Fruit fly (Drosophila melanogaster) whole organism, embryonic: ENCODE measurements around the gene mil.

Experiments
- Adf1 ChIP-seq: fragments of 200-800 bp; sonication (Bioruptor generic); IDR thresholded peaks from 2 replicates; pipeline ENCODE4 v1.3.6; 2022; ENCODE audit warnings: missing biosample characterization, missing genetic modification characterization
- Asciz ChIP-seq: fragments of 200-800 bp; sonication (Bioruptor generic); optimal IDR thresholded peaks from 2 replicates; lab custom pipeline; 2017; ENCODE audit warnings: missing biosample characterization, mild to moderate bottlenecking, missing genetic modification characterization, missing genetic modification reagents
- B-H1 ChIP-seq: fragments of 200-800 bp; sonication (Bioruptor generic); IDR thresholded peaks from 3 replicates; pipeline ENCODE4 v1.3.6; 2022; ENCODE audit warnings: missing biosample characterization, missing genetic modification characterization
- Bteb2 ChIP-seq: fragments of 200-800 bp; sonication (Bioruptor generic); optimal IDR thresholded peaks from 2 replicates; lab custom pipeline; 2016; ENCODE audit warnings: missing biosample characterization, missing genetic modification characterization
- CG10565 ChIP-seq: fragments of 200-800 bp; sonication (Bioruptor generic); optimal IDR thresholded peaks from 3 replicates; lab custom pipeline; 2016; ENCODE audit warnings: missing biosample characterization, mild to moderate bottlenecking, missing genetic modification characterization
- CG12391 ChIP-seq: fragments of 200-800 bp; sonication (Bioruptor generic); optimal IDR thresholded peaks from 3 replicates; lab custom pipeline; 2018; ENCODE audit warnings: missing biosample characterization, mild to moderate bottlenecking, missing genetic modification characterization, moderate library complexity
- CG13424 ChIP-seq: fragments of 200-800 bp; sonication (Bioruptor generic); optimal IDR thresholded peaks from 2 replicates; lab custom pipeline; 2019; ENCODE audit warnings: missing biosample characterization, mild to moderate bottlenecking, missing genetic modification characterization, moderate library complexity
- CG13775 ChIP-seq: fragments of 200-800 bp; sonication (Bioruptor generic); optimal IDR thresholded peaks from 3 replicates; lab custom pipeline; 2017; ENCODE audit warnings: missing biosample characterization, mild to moderate bottlenecking, missing genetic modification characterization
- CG15269 ChIP-seq: fragments of 200-800 bp; sonication (Bioruptor generic); optimal IDR thresholded peaks from 2 replicates; lab custom pipeline; 2018; ENCODE audit warnings: missing biosample characterization, mild to moderate bottlenecking, missing genetic modification characterization, moderate library complexity
- CG17361 ChIP-seq: fragments of 200-800 bp; sonication (Bioruptor generic); IDR thresholded peaks from 3 replicates; pipeline ENCODE4 v1.3.6; 2022; ENCODE audit warnings: missing biosample characterization, missing genetic modification characterization
- CG18262 ChIP-seq: fragments of 200-800 bp; optimal IDR thresholded peaks from 3 replicates; lab custom pipeline; 2019; ENCODE audit warnings: missing biosample characterization, mild to moderate bottlenecking, missing genetic modification characterization, moderate library complexity
- CG4707 ChIP-seq: fragments of 200-800 bp; sonication (Bioruptor generic); optimal IDR thresholded peaks from 2 replicates; lab custom pipeline; 2018; ENCODE audit warnings: missing biosample characterization, mild to moderate bottlenecking, missing genetic modification characterization, moderate library complexity
- CG5245 ChIP-seq: fragments of 200-800 bp; sonication (Bioruptor generic); optimal IDR thresholded peaks from 3 replicates; lab custom pipeline; 2016; ENCODE audit warnings: missing biosample characterization, missing genetic modification characterization
- CG6689 ChIP-seq: fragments of 200-800 bp; sonication (Bioruptor generic); IDR thresholded peaks from 2 replicates; pipeline ENCODE4 v1.3.6; 2022; ENCODE audit warnings: missing biosample characterization, missing genetic modification characterization
- CG7745 ChIP-seq: fragments of 200-800 bp; sonication (Bioruptor generic); optimal IDR thresholded peaks from 2 replicates; lab custom pipeline; 2018; ENCODE audit warnings: missing biosample characterization, mild to moderate bottlenecking, missing genetic modification characterization, moderate library complexity
- CG8290 ChIP-seq, 3 experiments: fragments of 200-800 bp; sonication (Bioruptor generic); optimal IDR thresholded peaks; 2 replicates each; lab custom pipeline; 2016 to 2019; ENCODE audit warnings: missing biosample characterization in 3 of 3, missing genetic modification characterization in 3 of 3, mild to moderate bottlenecking in 2 of 3, moderate library complexity in 1 of 3
- D19B ChIP-seq: fragments of 200-800 bp; sonication (Bioruptor generic); optimal IDR thresholded peaks from 2 replicates; lab custom pipeline; 2017; ENCODE audit warnings: missing biosample characterization, mild to moderate bottlenecking, missing genetic modification characterization
- Deaf1 ChIP-seq: fragments of 200-800 bp; optimal IDR thresholded peaks from 3 replicates; lab custom pipeline; 2019; ENCODE audit warnings: missing biosample characterization, mild to moderate bottlenecking, missing genetic modification characterization, moderate library complexity
- Lim3 ChIP-seq: fragments of 200-800 bp; sonication (Bioruptor generic); IDR thresholded peaks from 2 replicates; pipeline ENCODE4 v1.3.6; 2022; ENCODE audit warnings: missing biosample characterization, missing genetic modification characterization
- Mes4 ChIP-seq: fragments of 200-800 bp; sonication (Bioruptor generic); optimal IDR thresholded peaks from 2 replicates; lab custom pipeline; 2016; ENCODE audit warnings: missing biosample characterization, missing genetic modification characterization
- NFAT ChIP-seq: fragments of 200-800 bp; sonication (Bioruptor generic); IDR thresholded peaks from 2 replicates; pipeline ENCODE4 v1.3.6; 2022; ENCODE audit warnings: missing biosample characterization, missing genetic modification characterization
- Nf-YC ChIP-seq: fragments of 200-800 bp; optimal IDR thresholded peaks from 3 replicates; lab custom pipeline; 2019; ENCODE audit warnings: missing biosample characterization, mild to moderate bottlenecking, missing genetic modification characterization, moderate library complexity
- Rfx ChIP-seq: fragments of 200-800 bp; sonication (Bioruptor generic); IDR thresholded peaks from 2 replicates; pipeline ENCODE4 v1.3.6; 2022; ENCODE audit warnings: missing biosample characterization, missing genetic modification characterization
- Sox100B ChIP-seq: fragments of 200-800 bp; sonication (Bioruptor generic); optimal IDR thresholded peaks from 3 replicates; lab custom pipeline; 2018; ENCODE audit warnings: missing biosample characterization, mild to moderate bottlenecking, missing genetic modification characterization
- Stat92E ChIP-seq, 3 experiments: fragments of >200 bp in 2 of 3; fragments of 200-800 bp in 1 of 3; sonication (Bioruptor generic) in 1 of 3; optimal IDR thresholded peaks; 2 replicates each; lab custom pipeline; 2017 to 2019; ENCODE audit warnings: missing biosample characterization in 3 of 3, missing genetic modification characterization in 3 of 3, mild to moderate bottlenecking in 1 of 3, moderate library complexity in 1 of 3
- bcd ChIP-seq: fragments of 200-800 bp; sonication (Bioruptor generic); optimal IDR thresholded peaks from 2 replicates; lab custom pipeline; 2017; ENCODE audit warnings: missing biosample characterization, mild to moderate bottlenecking, missing genetic modification characterization
- dan ChIP-seq: fragments of 200-800 bp; sonication (Bioruptor generic); IDR thresholded peaks from 2 replicates; pipeline ENCODE4 v1.3.6; 2022; ENCODE audit warnings: missing biosample characterization, missing genetic modification characterization
- danr ChIP-seq: fragments of 200-800 bp; sonication (Bioruptor generic); IDR thresholded peaks from 2 replicates; pipeline ENCODE4 v1.3.6; 2022; ENCODE audit warnings: missing biosample characterization, missing genetic modification characterization
- fd3F ChIP-seq: fragments of 200-800 bp; sonication (Bioruptor generic); optimal IDR thresholded peaks from 2 replicates; lab custom pipeline; 2018; ENCODE audit warnings: missing biosample characterization, mild to moderate bottlenecking, missing genetic modification characterization, moderate library complexity
- fd64A ChIP-seq: fragments of 200-800 bp; sonication (Bioruptor generic); optimal IDR thresholded peaks from 3 replicates; lab custom pipeline; 2018; ENCODE audit warnings: missing biosample characterization, mild to moderate bottlenecking, missing genetic modification characterization
- grn ChIP-seq: fragments of 200-800 bp; sonication (Bioruptor generic); optimal IDR thresholded peaks from 3 replicates; lab custom pipeline; 2017; ENCODE audit warnings: missing biosample characterization, missing genetic modification characterization
- gsb ChIP-seq: fragments of 200-800 bp; sonication (Bioruptor generic); IDR thresholded peaks from 2 replicates; pipeline ENCODE4 v1.3.6; 2022; ENCODE audit warnings: missing biosample characterization, missing genetic modification characterization
- jing ChIP-seq: fragments of 200-800 bp; sonication (Bioruptor generic); optimal IDR thresholded peaks from 2 replicates; lab custom pipeline; 2018; ENCODE audit warnings: missing biosample characterization, mild to moderate bottlenecking, missing genetic modification characterization
- lbe ChIP-seq: fragments of 200-800 bp; sonication (Bioruptor generic); optimal IDR thresholded peaks from 2 replicates; lab custom pipeline; 2016; ENCODE audit warnings: missing biosample characterization, mild to moderate bottlenecking, missing genetic modification characterization
- mam ChIP-seq: fragments of 200-800 bp; sonication (Bioruptor generic); optimal IDR thresholded peaks from 3 replicates; lab custom pipeline; 2016; ENCODE audit warnings: missing biosample characterization, missing genetic modification characterization
- mirr ChIP-seq: fragments of 200-800 bp; sonication (Bioruptor generic); optimal IDR thresholded peaks from 3 replicates; lab custom pipeline; 2018; ENCODE audit warnings: missing biosample characterization, mild to moderate bottlenecking, missing genetic modification characterization
- mld ChIP-seq: fragments of 200-800 bp; sonication (Bioruptor generic); IDR thresholded peaks from 3 replicates; pipeline ENCODE4 v1.3.6; 2022; ENCODE audit warnings: missing biosample characterization, missing genetic modification characterization; ENCODE audit not compliant: partially characterized antibody
- nmo ChIP-seq: fragments of 200-800 bp; sonication (Bioruptor generic); optimal IDR thresholded peaks from 2 replicates; lab custom pipeline; 2018; ENCODE audit warnings: missing biosample characterization, mild to moderate bottlenecking, missing genetic modification characterization, moderate library complexity
- pum ChIP-seq: fragments of 200-800 bp; sonication (Bioruptor generic); optimal IDR thresholded peaks from 2 replicates; lab custom pipeline; 2016; ENCODE audit warnings: missing biosample characterization, missing genetic modification characterization
- ranshi ChIP-seq: fragments of 200-800 bp; sonication (Bioruptor generic); IDR thresholded peaks from 2 replicates; pipeline ENCODE4 v1.3.6; 2022; ENCODE audit warnings: missing biosample characterization, missing genetic modification characterization
- salm ChIP-seq: fragments of 200-800 bp; sonication (Bioruptor generic); optimal IDR thresholded peaks from 2 replicates; lab custom pipeline; 2018; ENCODE audit warnings: missing biosample characterization, mild to moderate bottlenecking, missing genetic modification characterization
- seq ChIP-seq: fragments of 200-800 bp; sonication (Bioruptor generic); IDR thresholded peaks from 2 replicates; pipeline ENCODE4 v1.3.6; 2022; ENCODE audit warnings: missing biosample characterization, missing genetic modification characterization
- shn ChIP-seq: fragments of 200-800 bp; sonication (Bioruptor generic); optimal IDR thresholded peaks from 3 replicates; lab custom pipeline; 2016; ENCODE audit warnings: missing biosample characterization, missing genetic modification characterization
- sna ChIP-seq: fragments of 200-800 bp; sonication (Bioruptor generic); IDR thresholded peaks from 2 replicates; pipeline ENCODE4 v1.3.6; 2022; ENCODE audit warnings: missing biosample characterization, missing genetic modification characterization; ENCODE audit not compliant: partially characterized antibody
- sob ChIP-seq: fragments of 200-800 bp; sonication (Bioruptor generic); IDR thresholded peaks from 2 replicates; pipeline ENCODE4 v1.3.6; 2022; ENCODE audit warnings: missing biosample characterization, missing genetic modification characterization
- stc ChIP-seq: fragments of 200-800 bp; sonication (Bioruptor generic); IDR thresholded peaks from 2 replicates; pipeline ENCODE4 v1.3.6; 2022; ENCODE audit warnings: missing biosample characterization, missing genetic modification characterization
- trh ChIP-seq: fragments of 200-800 bp; sonication (Bioruptor generic); optimal IDR thresholded peaks from 2 replicates; lab custom pipeline; 2016; ENCODE audit warnings: missing biosample characterization, missing genetic modification characterization
- vnd ChIP-seq: fragments of 200-800 bp; sonication (Bioruptor generic); IDR thresholded peaks from 3 replicates; pipeline ENCODE4 v1.3.6; 2022; ENCODE audit warnings: missing biosample characterization, missing genetic modification characterization; ENCODE audit not compliant: partially characterized antibody
- z ChIP-seq: fragments of 200-800 bp; sonication (Bioruptor generic); IDR thresholded peaks from 3 replicates; pipeline ENCODE4 v1.3.6; 2022; ENCODE audit warnings: missing biosample characterization, missing genetic modification characterization
- zen2 ChIP-seq: fragments of 200-800 bp; sonication (Bioruptor generic); IDR thresholded peaks from 3 replicates; pipeline ENCODE4 v1.3.6; 2022; ENCODE audit warnings: missing biosample characterization, missing genetic modification characterization; ENCODE audit not compliant: partially characterized antibody

Gene mil

DNA sequence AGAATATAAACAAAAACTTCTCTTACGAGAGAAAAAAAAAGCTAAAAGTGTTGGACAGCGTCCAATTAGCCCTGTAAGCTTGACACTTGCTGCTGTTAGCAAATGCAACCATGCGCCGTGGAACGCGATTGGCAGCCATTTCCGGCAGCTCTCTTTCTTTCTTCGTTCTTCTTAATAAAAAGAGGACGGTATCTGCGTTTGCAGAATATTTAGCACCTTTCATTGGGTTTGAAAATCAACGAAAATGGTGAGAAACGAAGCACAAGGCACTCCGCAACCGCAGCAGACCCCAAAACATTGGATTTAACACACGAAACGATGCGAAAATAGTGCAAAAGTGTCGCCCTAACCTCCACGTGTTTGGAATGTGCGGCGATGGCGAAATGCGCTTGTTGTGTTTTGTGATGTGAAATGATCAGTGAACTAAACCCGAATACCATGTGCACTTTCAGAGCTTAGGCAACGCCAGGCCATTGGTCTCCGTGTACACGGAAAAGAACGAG lies 10.5 kb downstream of the mil start, which contains the start of gene RpL4 (continued):
- TF ChIP-seq NFAT (GFP tag; lab: Robert Waterston, UW) (peak; percentile 79), CG10565 (no peak), seq (peak; percentile 72), CG5245 (GFP tag; lab: Kevin White, UChicago) (peak; percentile 76), dan (GFP tag; lab: Robert Waterston, UW) (no peak), Lim3 (GFP tag; lab: Robert Waterston, UW) (no peak), grn (peak; percentile 44), nmo (GFP tag; lab: Kevin White, UChicago) (peak; percentile 71), CG13424 (tag; lab: Kevin White, UChicago) (peak; percentile 60), CG17361 (GFP tag; lab: Robert Waterston, UW) (peak; percentile 83), stc (GFP tag; lab: Robert Waterston, UW) (peak; percentile 71), Adf1 (GFP tag; lab: Robert Waterston, UW) (no peak), CG7745 (tag; lab: Kevin White, UChicago) (peak; percentile 31), CG13775 (GFP tag; lab: Kevin White, UChicago) (peak; percentile 95), CG8290 (GFP tag; optimal IDR thresholded peaks at IDR 0.05; lab: Kevin White, UChicago) (peak; percentile 85), CG8290 (tag; optimal IDR thresholded peaks at IDR 0.05; lab: Kevin White, UChicago) (peak; percentile 86 to 91), CG18262 (peak; percentile 64), mirr (GFP tag; lab: Kevin White, UChicago) (peak; percentile 85), CG6689 (peak; percentile 52), CG4707 (GFP tag; lab: Kevin White, UChicago) (peak; percentile 85), salm (tag; lab: Kevin White, UChicago) (peak; percentile 76), lbe (GFP tag; lab: Kevin White, UChicago) (peak; percentile 51), Rfx (peak; percentile 91), Asciz (GFP tag; lab: Kevin White, UChicago) (peak; percentile 84), zen2 (GFP tag; lab: Robert Waterston, UW) (no peak), sna (GFP tag; lab: Robert Waterston, UW) (no peak), mam (GFP tag; lab: Kevin White, UChicago) (peak; percentile 65), CG12391 (tag; lab: Kevin White, UChicago) (peak; percentile 86), Bteb2 (GFP tag; lab: Kevin White, UChicago) (peak; percentile 72), jing (GFP tag; lab: Kevin White, UChicago) (no peak), pum (GFP tag; lab: Kevin White, UChicago) (peak; percentile 51), z (GFP tag; lab: Robert Waterston, UW) (no peak), Nf-YC (tag; lab: Kevin White, UChicago) (peak; percentile 38), shn (GFP tag; lab: Kevin White, UChicago) (peak; percentile 77), bcd (GFP tag; lab: Kevin White, UChicago) (peak; percentile 92), Deaf1 (peak; percentile 17), B-H1 (GFP tag; lab: Robert Waterston, UW) (peak; percentile 56; the same call in 1 of the 3 replicates), Stat92E (GFP tag; optimal IDR thresholded peaks at IDR 0.05; lab: Kevin White, UChicago) (no peak), ranshi (GFP tag; lab: Robert Waterston, UW) (peak; percentile 77), Sox100B (GFP tag; lab: Kevin White, UChicago) (peak; percentile 87), vnd (no peak), fd64A (GFP tag; lab: Kevin White, UChicago) (peak; percentile 81), D19B (GFP tag; lab: Kevin White, UChicago) (peak; percentile 51), danr (GFP tag; lab: Robert Waterston, UW) (peak; percentile 39; the same call in 1 of the 2 replicates), sob (GFP tag; lab: Robert Waterston, UW) (peak; percentile 81), Mes4 (GFP tag; lab: Kevin White, UChicago) (peak; percentile 93), CG15269 (tag; lab: Kevin White, UChicago) (peak; percentile 81), fd3F (GFP tag; lab: Kevin White, UChicago) (peak; percentile 81), gsb (peak; percentile 51; the same call in 1 of the 2 replicates), mld (GFP tag; lab: Robert Waterston, UW) (0 out of 3 replicates have a peak, but pooled peaks have one; percentile 42), trh (GFP tag; lab: Kevin White, UChicago) (peak; percentile 84)
